Worm (Caenorhabditis elegans): ENCODE data around the gene wip-1.
"Not testable (repeated sequence)": the region's sequence is repeated elsewhere in the genome, so short reads cannot be mapped to it uniquely, and the experiment has no call there.

- not testable (repeated sequence) for TF ChIP-seq unc-62 (GFP tag; optimal IDR thresholded peaks at IDR 0.05); ceh-82 (tag; optimal IDR thresholded peaks at IDR 0.05); elt-2 (tag; optimal IDR thresholded peaks at IDR 0.05); pqm-1 (tag; optimal IDR thresholded peaks at IDR 0.05); ama-1 (optimal IDR thresholded peaks at IDR 0.05); unc-39 (tag; optimal IDR thresholded peaks at IDR 0.05); lin-15B (tag; optimal IDR thresholded peaks at IDR 0.05)
Observed at ce11 chrIII:5062406-5062805, 44.0 kb downstream of the wip-1 start, which contains the start of gene C45G9.4.
